Fruit fly (Drosophila melanogaster) Kc167 (cell line): ENCODE data around the gene sowah.

Source experiments
- Myc ChIP-seq: fragments of >200 bp; optimal IDR thresholded peaks from 2 replicates; lab custom pipeline; 2017; ENCODE audit warnings: missing external identifiers
- Sin3A ChIP-seq: fragments of >200 bp; optimal IDR thresholded peaks from 2 replicates; lab custom pipeline; 2018; ENCODE audit warnings: missing external identifiers
- insv ChIP-seq: fragments of >200 bp; optimal IDR thresholded peaks from 3 replicates; lab custom pipeline; 2018; ENCODE audit warnings: missing external identifiers
- psq ChIP-seq: fragments of >200 bp; optimal IDR thresholded peaks from 2 replicates; lab custom pipeline; 2017; ENCODE audit warnings: missing external identifiers
- ttk ChIP-seq: sonication (Bioruptor generic); optimal IDR thresholded peaks from 2 replicates; lab custom pipeline; 2017; ENCODE audit warnings: missing external identifiers

DNA sequence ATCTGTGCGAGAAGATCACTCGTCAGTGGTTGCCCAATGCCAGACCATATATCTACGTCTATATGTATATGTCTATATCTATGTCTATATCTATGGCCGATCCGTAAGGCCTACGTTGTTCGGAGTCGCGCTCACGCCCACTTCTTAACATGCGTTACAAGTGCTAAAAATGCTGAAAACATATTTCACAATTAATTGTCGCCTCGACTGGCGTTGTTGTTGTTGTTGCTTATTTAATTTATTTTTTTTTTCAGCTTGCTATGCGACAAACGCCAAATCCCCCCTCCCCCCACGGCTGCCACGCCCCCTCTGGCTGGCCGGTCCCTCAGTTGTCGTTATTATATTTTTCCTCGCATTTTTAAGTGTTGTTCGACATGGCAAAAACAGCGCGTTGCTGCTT lies 8.1 kb downstream of the sowah start:
- no peak for TF ChIP-seq ttk
- no peak for TF ChIP-seq Sin3A (lab: Kevin White, UChicago)
- no peak for TF ChIP-seq psq (lab: Kevin White, UChicago)
- no peak for TF ChIP-seq Myc (lab: Kevin White, UChicago)
- TF ChIP-seq insv, result no peak
